Worm (Caenorhabditis elegans) whole organism, L4/young adult: ENCODE results near the gene F57H12.5.

Source experiments
- W03F9.2 ChIP-seq: fragments of 150-350 bp; optimal IDR thresholded peaks from 2 replicates; lab custom pipeline; 2014; ENCODE audit warnings: missing biosample characterization, missing genetic modification characterization
- dao-5 ChIP-seq: sonication (generic microtip); optimal IDR thresholded peaks from 2 replicates; lab custom pipeline; 2016; ENCODE audit warnings: missing genotype, missing genetic modification characterization, moderate library complexity, missing compliant biosample characterization
- him-1 ChIP-seq: sonication (generic microtip); optimal IDR thresholded peaks from 2 replicates; lab custom pipeline; 2016; ENCODE audit warnings: missing genotype, missing genetic modification reagents, missing genetic modification characterization, missing compliant biosample characterization

DNA sequence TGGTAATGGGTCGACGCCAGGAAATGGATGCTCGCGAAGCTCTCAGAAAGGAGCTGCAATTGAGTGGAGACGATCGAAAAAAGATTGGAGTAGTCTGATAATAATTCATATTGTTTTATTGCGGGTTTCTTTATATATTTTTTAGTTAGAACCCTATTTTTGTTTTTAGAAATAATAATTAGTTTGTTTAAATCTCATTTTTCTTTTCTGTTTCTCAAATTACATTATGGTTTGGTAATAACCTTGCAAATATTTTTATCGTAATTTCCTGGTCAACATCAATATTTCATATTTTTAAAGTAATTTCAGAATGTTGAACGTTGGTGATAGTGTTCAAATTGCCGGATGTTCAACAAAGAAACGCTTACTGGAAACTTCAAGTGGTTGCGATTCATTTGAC, 49.6 kb downstream of the F57H12.5 start, which contains the start of gene elpc-4:
- TF ChIP-seq him-1 = no peak
- no peak for TF ChIP-seq W03F9.2 (tag; lab: Kevin White, UChicago)
- TF ChIP-seq dao-5 (tag; lab: Kevin White, UChicago) = no peak
